Fruit fly (Drosophila melanogaster) whole organism, embryonic: ENCODE measurements around the gene Prm.
A peak's percentile ranks its signal among the peaks of the same experiment; 100 is the strongest.

Experiments used
- Ada2b ChIP-seq: fragments of 200-800 bp; sonication (Bioruptor generic); IDR thresholded peaks from 2 replicates; pipeline ENCODE4 v1.3.6; 2022; ENCODE audit warnings: missing biosample characterization, missing genetic modification characterization
- Atf-2 ChIP-seq: fragments of 200-800 bp; sonication (Bioruptor generic); optimal IDR thresholded peaks from 2 replicates; lab custom pipeline; 2016; ENCODE audit warnings: missing biosample characterization, missing genetic modification characterization
- CG12071 ChIP-seq: fragments of 200-800 bp; sonication (Bioruptor generic); optimal IDR thresholded peaks from 3 replicates; lab custom pipeline; 2018; ENCODE audit warnings: missing biosample characterization, mild to moderate bottlenecking, missing genetic modification characterization
- CG12104 ChIP-seq: fragments of 200-800 bp; sonication (Bioruptor generic); optimal IDR thresholded peaks from 3 replicates; lab custom pipeline; 2016; ENCODE audit warnings: missing biosample characterization, missing genetic modification characterization
- CG12391 ChIP-seq: fragments of 200-800 bp; sonication (Bioruptor generic); optimal IDR thresholded peaks from 3 replicates; lab custom pipeline; 2018; ENCODE audit warnings: missing biosample characterization, mild to moderate bottlenecking, missing genetic modification characterization, moderate library complexity
- CG12659 ChIP-seq: fragments of 200-800 bp; sonication (Bioruptor generic); optimal IDR thresholded peaks from 3 replicates; lab custom pipeline; 2017; ENCODE audit warnings: mild to moderate bottlenecking, missing biosample characterization, missing genetic modification reagents, missing genetic modification characterization
- CG13624 ChIP-seq: fragments of 200-800 bp; sonication (Bioruptor generic); optimal IDR thresholded peaks from 2 replicates; lab custom pipeline; 2016; ENCODE audit warnings: missing biosample characterization, missing genetic modification characterization
- CG13775 ChIP-seq: fragments of 200-800 bp; sonication (Bioruptor generic); optimal IDR thresholded peaks from 3 replicates; lab custom pipeline; 2017; ENCODE audit warnings: missing biosample characterization, mild to moderate bottlenecking, missing genetic modification characterization
- CG14667 ChIP-seq: fragments of 200-800 bp; sonication (Bioruptor generic); IDR thresholded peaks from 2 replicates; pipeline ENCODE4 v1.3.6; 2022; ENCODE audit warnings: missing biosample characterization, missing genetic modification characterization
- CG15011 ChIP-seq: fragments of 200-800 bp; sonication (Bioruptor generic); optimal IDR thresholded peaks from 3 replicates; lab custom pipeline; 2018; ENCODE audit warnings: missing biosample characterization, mild to moderate bottlenecking, missing genetic modification characterization
- CG2116 ChIP-seq: fragments of 200-800 bp; sonication (Bioruptor generic); optimal IDR thresholded peaks from 3 replicates; lab custom pipeline; 2018; ENCODE audit warnings: missing biosample characterization, mild to moderate bottlenecking, missing genetic modification characterization
- CG2129 ChIP-seq: fragments of 200-800 bp; sonication (Bioruptor generic); IDR thresholded peaks from 2 replicates; pipeline ENCODE4 v1.3.6; 2022; ENCODE audit warnings: missing biosample characterization, missing genetic modification characterization; ENCODE audit not compliant: partially characterized antibody
- CG31388 ChIP-seq: fragments of 200-800 bp; sonication (Bioruptor generic); optimal IDR thresholded peaks from 2 replicates; lab custom pipeline; 2016; ENCODE audit warnings: missing biosample characterization, missing genetic modification characterization
- CG3838 ChIP-seq: fragments of 200-800 bp; sonication (Bioruptor generic); optimal IDR thresholded peaks from 3 replicates; lab custom pipeline; 2016; ENCODE audit warnings: missing biosample characterization, missing genetic modification characterization
- CG3995 ChIP-seq: fragments of 200-800 bp; sonication (Bioruptor generic); optimal IDR thresholded peaks from 3 replicates; lab custom pipeline; 2016; ENCODE audit warnings: missing biosample characterization, missing genetic modification characterization
- CG4328 ChIP-seq: fragments of 200-800 bp; sonication (Bioruptor generic); optimal IDR thresholded peaks from 3 replicates; lab custom pipeline; 2017; ENCODE audit warnings: missing biosample characterization, missing genetic modification reagents, missing genetic modification characterization
- CG4424 ChIP-seq: fragments of 200-800 bp; sonication (Bioruptor generic); optimal IDR thresholded peaks from 3 replicates; lab custom pipeline; 2016; ENCODE audit warnings: missing biosample characterization, missing genetic modification characterization
- CG6254 ChIP-seq: fragments of 200-800 bp; sonication (Bioruptor generic); optimal IDR thresholded peaks from 3 replicates; lab custom pipeline; 2017; ENCODE audit warnings: mild to moderate bottlenecking, missing biosample characterization, missing genetic modification reagents, missing genetic modification characterization
- CG7786 ChIP-seq: fragments of 200-800 bp; sonication (Bioruptor generic); optimal IDR thresholded peaks from 2 replicates; lab custom pipeline; 2016; ENCODE audit warnings: missing biosample characterization, missing genetic modification characterization
- CG7963 ChIP-seq: fragments of 200-800 bp; sonication (Bioruptor generic); IDR thresholded peaks from 3 replicates; pipeline ENCODE4 v1.3.6; 2022; ENCODE audit warnings: missing biosample characterization, missing genetic modification characterization; ENCODE audit not compliant: partially characterized antibody
- Deaf1 ChIP-seq: fragments of 200-800 bp; optimal IDR thresholded peaks from 3 replicates; lab custom pipeline; 2019; ENCODE audit warnings: missing biosample characterization, mild to moderate bottlenecking, missing genetic modification characterization, moderate library complexity
- Dp ChIP-seq: fragments of 200-800 bp; sonication (Bioruptor generic); optimal IDR thresholded peaks from 2 replicates; lab custom pipeline; 2018; ENCODE audit warnings: missing biosample characterization, mild to moderate bottlenecking, missing genetic modification characterization, moderate library complexity
- Eip74EF ChIP-seq, 2 experiments: fragments of 200-800 bp in 1 of 2; fragments of >200 bp in 1 of 2; sonication (Bioruptor generic) in 1 of 2; optimal IDR thresholded peaks; 2 replicates each; lab custom pipeline; 2017 to 2019; ENCODE audit warnings: missing biosample characterization in 2 of 2, missing genetic modification characterization in 2 of 2, mild to moderate bottlenecking in 1 of 2, moderate library complexity in 1 of 2
- Fer2 ChIP-seq: fragments of 200-800 bp; sonication (Bioruptor generic); optimal IDR thresholded peaks from 2 replicates; lab custom pipeline; 2018; ENCODE audit warnings: missing biosample characterization, mild to moderate bottlenecking, missing genetic modification characterization, moderate library complexity
- Gug ChIP-seq: fragments of 200-800 bp; sonication (Bioruptor generic); IDR thresholded peaks from 4 replicates; pipeline ENCODE4 v1.3.6; 2022; ENCODE audit warnings: missing biosample characterization, missing genetic modification characterization
- HLH4C ChIP-seq: fragments of 200-800 bp; sonication (Bioruptor generic); IDR thresholded peaks from 3 replicates; pipeline ENCODE4 v1.3.6; 2022; ENCODE audit warnings: missing biosample characterization, missing genetic modification characterization; ENCODE audit not compliant: partially characterized antibody
- Hr3 ChIP-seq: fragments of 200-800 bp; sonication (Bioruptor generic); optimal IDR thresholded peaks from 3 replicates; lab custom pipeline; 2016; ENCODE audit warnings: missing biosample characterization, missing genetic modification characterization
- MTF-1 ChIP-seq: fragments of 200-800 bp; sonication (Bioruptor generic); optimal IDR thresholded peaks from 2 replicates; lab custom pipeline; 2018; ENCODE audit warnings: missing biosample characterization, mild to moderate bottlenecking, missing genetic modification characterization, borderline replicate concordance
- NC2β ChIP-seq: fragments of 200-800 bp; sonication (Bioruptor generic); optimal IDR thresholded peaks from 2 replicates; lab custom pipeline; 2016; ENCODE audit warnings: missing biosample characterization, missing genetic modification characterization
- Side ChIP-seq: fragments of 200-800 bp; sonication (Bioruptor generic); optimal IDR thresholded peaks from 2 replicates; lab custom pipeline; 2016; ENCODE audit warnings: missing biosample characterization, missing genetic modification characterization
- Ssrp ChIP-seq: fragments of 200-800 bp; sonication (Bioruptor generic); optimal IDR thresholded peaks from 2 replicates; lab custom pipeline; 2018; ENCODE audit warnings: missing biosample characterization, mild to moderate bottlenecking, missing genetic modification characterization, moderate library complexity
- abd-A ChIP-seq: fragments of 200-800 bp; sonication (Bioruptor generic); optimal IDR thresholded peaks from 3 replicates; lab custom pipeline; 2019; ENCODE audit warnings: missing biosample characterization, mild to moderate bottlenecking, missing genetic modification characterization, moderate library complexity
- al ChIP-seq: fragments of 200-800 bp; sonication (Bioruptor generic); IDR thresholded peaks from 2 replicates; pipeline ENCODE4 v1.3.6; 2022; ENCODE audit warnings: missing biosample characterization, missing genetic modification characterization
- bigmax ChIP-seq: fragments of 200-800 bp; sonication (Bioruptor generic); optimal IDR thresholded peaks from 2 replicates; lab custom pipeline; 2018; ENCODE audit warnings: missing biosample characterization, mild to moderate bottlenecking, missing genetic modification characterization
- caup ChIP-seq: fragments of 200-800 bp; sonication (Bioruptor generic); optimal IDR thresholded peaks from 3 replicates; lab custom pipeline; 2017; ENCODE audit warnings: missing biosample characterization, mild to moderate bottlenecking, missing genetic modification characterization, moderate library complexity; ENCODE audit not compliant: severe bottlenecking
- crol ChIP-seq: fragments of 200-800 bp; sonication (Bioruptor generic); IDR thresholded peaks from 2 replicates; pipeline ENCODE4 v1.3.6; 2022; ENCODE audit warnings: missing biosample characterization, missing genetic modification characterization
- danr ChIP-seq: fragments of 200-800 bp; sonication (Bioruptor generic); IDR thresholded peaks from 2 replicates; pipeline ENCODE4 v1.3.6; 2022; ENCODE audit warnings: missing biosample characterization, missing genetic modification characterization
- disco-r ChIP-seq: fragments of 200-800 bp; sonication (Bioruptor generic); optimal IDR thresholded peaks from 2 replicates; lab custom pipeline; 2016; ENCODE audit warnings: missing biosample characterization, missing genetic modification characterization
- en ChIP-seq: fragments of 200-800 bp; sonication (Bioruptor generic); optimal IDR thresholded peaks from 2 replicates; lab custom pipeline; 2016; ENCODE audit warnings: missing biosample characterization, missing genetic modification characterization
- fu2 ChIP-seq: fragments of 200-800 bp; sonication (Bioruptor generic); optimal IDR thresholded peaks from 2 replicates; lab custom pipeline; 2016; ENCODE audit warnings: missing biosample characterization, missing genetic modification characterization
- gsb ChIP-seq: fragments of 200-800 bp; sonication (Bioruptor generic); IDR thresholded peaks from 2 replicates; pipeline ENCODE4 v1.3.6; 2022; ENCODE audit warnings: missing biosample characterization, missing genetic modification characterization
- lbe ChIP-seq: fragments of 200-800 bp; sonication (Bioruptor generic); optimal IDR thresholded peaks from 2 replicates; lab custom pipeline; 2016; ENCODE audit warnings: missing biosample characterization, mild to moderate bottlenecking, missing genetic modification characterization
- nau ChIP-seq: fragments of 200-800 bp; sonication (Bioruptor generic); optimal IDR thresholded peaks from 3 replicates; lab custom pipeline; 2017; ENCODE audit warnings: missing biosample characterization, mild to moderate bottlenecking, missing genetic modification characterization, missing genetic modification reagents
- nmo ChIP-seq: fragments of 200-800 bp; sonication (Bioruptor generic); optimal IDR thresholded peaks from 2 replicates; lab custom pipeline; 2018; ENCODE audit warnings: missing biosample characterization, mild to moderate bottlenecking, missing genetic modification characterization, moderate library complexity
- pho ChIP-seq: fragments of 200-800 bp; sonication (Bioruptor generic); optimal IDR thresholded peaks from 2 replicates; lab custom pipeline; 2016; ENCODE audit warnings: missing biosample characterization, missing genetic modification characterization
- pzg ChIP-seq: fragments of 200-800 bp; sonication (Bioruptor generic); optimal IDR thresholded peaks from 3 replicates; lab custom pipeline; 2018; ENCODE audit warnings: missing biosample characterization, mild to moderate bottlenecking, missing genetic modification characterization, moderate library complexity
- ranshi ChIP-seq: fragments of 200-800 bp; sonication (Bioruptor generic); IDR thresholded peaks from 2 replicates; pipeline ENCODE4 v1.3.6; 2022; ENCODE audit warnings: missing biosample characterization, missing genetic modification characterization
- rib ChIP-seq: fragments of 200-800 bp; sonication (Bioruptor generic); IDR thresholded peaks from 2 replicates; pipeline ENCODE4 v1.3.6; 2022; ENCODE audit warnings: missing biosample characterization, missing genetic modification characterization
- sima ChIP-seq: fragments of 200-800 bp; sonication (Bioruptor generic); optimal IDR thresholded peaks from 2 replicates; lab custom pipeline; 2016; ENCODE audit warnings: missing biosample characterization, missing genetic modification characterization
- unpg ChIP-seq: fragments of 200-800 bp; sonication (Bioruptor generic); optimal IDR thresholded peaks from 3 replicates; lab custom pipeline; 2018; ENCODE audit warnings: missing biosample characterization, mild to moderate bottlenecking, missing genetic modification characterization, moderate library complexity

The Prm gene

dm6 chr3L:8721145-8721544 is 24.0 kb downstream of the Prm start, which contains the start of the genes CG32022 and CG6511 (continued):
- peak; percentile 99 for TF ChIP-seq Hr3 (GFP tag; lab: Kevin White, UChicago)
- TF ChIP-seq ranshi: peak; percentile 96
- TF ChIP-seq en (GFP tag; lab: Kevin White, UChicago): peak; percentile 91
- TF ChIP-seq al (GFP tag; lab: Robert Waterston, UW): peak; percentile 96
- no peak for TF ChIP-seq Deaf1 (tag; lab: Kevin White, UChicago)
- TF ChIP-seq HLH4C: no peak
- TF ChIP-seq CG14667 (GFP tag; lab: Robert Waterston, UW): peak; percentile 94
- peak; percentile 60 for TF ChIP-seq crol (GFP tag; lab: Robert Waterston, UW)
- TF ChIP-seq Atf-2 (GFP tag; lab: Kevin White, UChicago): peak; percentile 97
- TF ChIP-seq bigmax (GFP tag; lab: Kevin White, UChicago): peak; percentile 19
- peak; percentile 89 for TF ChIP-seq CG12071
- TF ChIP-seq danr (GFP tag; lab: Robert Waterston, UW): peak; percentile 92
- peak; percentile 83 for TF ChIP-seq CG3995
- peak; percentile 95 for TF ChIP-seq CG2116 (GFP tag; lab: Kevin White, UChicago)
- TF ChIP-seq Dp (GFP tag; lab: Kevin White, UChicago): peak; percentile 46
- peak; percentile 98 for TF ChIP-seq nmo (GFP tag; lab: Kevin White, UChicago)
- TF ChIP-seq Side (GFP tag; lab: Kevin White, UChicago): peak; percentile 96
- peak; percentile 90 for TF ChIP-seq sima (GFP tag; lab: Kevin White, UChicago)
- TF ChIP-seq NC2β (GFP tag; lab: Kevin White, UChicago): peak; percentile 95
- peak; percentile 96 for TF ChIP-seq Gug (GFP tag; lab: Robert Waterston, UW)
- peak; percentile 98 for TF ChIP-seq fu2 (GFP tag; lab: Kevin White, UChicago)
- TF ChIP-seq caup (GFP tag; lab: Kevin White, UChicago): peak; percentile 97
- no peak for TF ChIP-seq abd-A
- peak; percentile 82 for TF ChIP-seq CG6254
- TF ChIP-seq CG7786 (GFP tag; lab: Kevin White, UChicago): peak; percentile 98
- TF ChIP-seq CG13624 (GFP tag; lab: Kevin White, UChicago): peak; percentile 98
- peak; percentile 96 for TF ChIP-seq Fer2 (tag; lab: Kevin White, UChicago)
- TF ChIP-seq CG15011 (GFP tag; lab: Kevin White, UChicago): peak; percentile 93
- peak; percentile 95 for TF ChIP-seq disco-r
- peak; percentile 94 for TF ChIP-seq Ada2b
- TF ChIP-seq nau (GFP tag; lab: Kevin White, UChicago): no peak
- TF ChIP-seq CG13775 (GFP tag; lab: Kevin White, UChicago): peak; percentile 98
- peak; percentile 97 for TF ChIP-seq CG4424 (GFP tag; lab: Kevin White, UChicago)
- peak; percentile 98 for TF ChIP-seq CG12659
- peak; percentile 92 for TF ChIP-seq CG3838 (GFP tag; lab: Kevin White, UChicago)
- peak; percentile 91 for TF ChIP-seq lbe (GFP tag; lab: Kevin White, UChicago)
- peak; percentile 97 for TF ChIP-seq CG12391
- TF ChIP-seq MTF-1 (GFP tag; lab: Kevin White, UChicago): peak; percentile 80
- peak; percentile 89 for TF ChIP-seq gsb
- peak; percentile 63 for TF ChIP-seq pzg
- TF ChIP-seq Ssrp (tag; lab: Kevin White, UChicago): peak; percentile 97
- TF ChIP-seq pho (GFP tag; lab: Kevin White, UChicago): peak; percentile 99
- TF ChIP-seq Eip74EF (GFP tag; optimal IDR thresholded peaks at IDR 0.05; lab: Kevin White, UChicago): no peak
- no peak for TF ChIP-seq CG2129 (GFP tag; lab: Robert Waterston, UW)
- peak; percentile 92 for TF ChIP-seq rib (GFP tag; lab: Robert Waterston, UW)
- no peak for TF ChIP-seq CG7963
- peak; percentile 97 for TF ChIP-seq CG4328 (GFP tag; lab: Kevin White, UChicago)
- TF ChIP-seq CG31388 (GFP tag; lab: Kevin White, UChicago): peak; percentile 89
- peak; percentile 95 for TF ChIP-seq CG12104 (GFP tag; lab: Kevin White, UChicago)
- TF ChIP-seq unpg: peak; percentile 97
